Fruit fly (Drosophila melanogaster): ENCODE results near the gene CG43732.
A peak's percentile ranks its signal among the peaks of the same experiment; 100 is the strongest.

Gene CG43732

DNA sequence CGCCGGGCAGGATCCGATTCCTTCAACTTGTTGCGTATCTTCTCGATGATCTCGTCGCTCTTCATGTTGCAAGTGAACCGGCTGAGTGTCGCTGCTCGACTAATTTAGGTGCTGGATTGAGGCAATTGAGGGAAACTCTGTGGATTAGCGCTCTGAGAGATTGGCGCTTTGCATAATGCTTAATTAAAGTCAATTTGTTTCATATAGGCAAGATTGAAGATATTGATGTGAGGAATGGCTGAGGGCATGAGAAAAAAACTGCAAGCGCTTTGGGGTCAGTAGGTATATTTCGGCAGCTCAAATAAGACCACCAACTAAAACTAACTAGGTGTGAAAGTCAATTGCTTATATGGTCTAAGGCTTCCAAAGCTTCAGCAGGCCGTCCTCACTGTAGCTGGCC, 28.7 kb downstream of the CG43732 start, which contains the start of gene euc:
Gene euc (minus strand): TSS at position 101 of the 400 bp plus-strand sequence.
- no peak for TF ChIP-seq wek (GFP tag; optimal IDR thresholded peaks at IDR 0.05)
- TF ChIP-seq Ets65A (GFP tag) = peak; percentile 35

DNA sequence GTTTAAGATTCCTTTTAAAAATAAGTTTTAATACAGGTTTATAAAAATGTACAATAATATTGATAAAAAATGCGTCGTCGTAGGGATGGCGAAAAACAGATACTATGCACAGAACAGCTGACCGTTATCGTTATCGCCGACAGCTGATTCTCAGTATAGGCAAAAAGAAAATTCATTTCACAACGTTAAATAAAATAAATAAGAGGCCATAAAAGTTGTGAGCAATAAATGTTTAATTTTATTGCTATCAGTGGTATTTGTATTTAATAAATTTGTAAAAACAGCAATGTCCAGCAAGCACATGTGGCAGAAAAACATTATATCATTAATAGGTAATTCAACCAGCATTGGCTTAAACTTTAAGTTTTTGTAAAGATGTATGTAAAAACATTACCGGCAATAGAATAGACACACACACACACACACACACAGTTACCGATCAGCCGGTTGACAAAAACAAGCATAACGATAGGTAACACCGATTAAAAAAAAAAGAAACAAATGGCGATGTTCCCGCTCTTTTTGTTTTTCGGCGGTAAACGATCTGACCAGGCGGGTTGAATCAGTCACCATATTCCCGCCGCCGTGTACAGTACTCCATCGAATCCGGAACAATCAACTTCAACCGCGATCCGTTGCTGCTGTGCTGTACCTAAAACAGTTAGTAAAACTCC, 31.0 kb downstream of the CG43732 start, which contains the start of the genes dnk and Smu1:
Gene dnk (plus strand): TSS at position 133 of the 674 bp plus-strand sequence.
Gene Smu1 (minus strand): TSS at position 462 of the 674 bp plus-strand sequence.
- TF ChIP-seq CG18764 (GFP tag; optimal IDR thresholded peaks at IDR 0.05) (no peak), Fer1 (GFP tag; optimal IDR thresholded peaks at IDR 0.05) (no peak), bcd (GFP tag; optimal IDR thresholded peaks at IDR 0.05) (no peak), hkb (optimal IDR thresholded peaks at IDR 0.05) (no peak), hkb (GFP tag; IDR thresholded peaks at IDR 0.05) (no peak), CG43689 (GFP tag; IDR thresholded peaks at IDR 0.05) (no peak), CG8089 (GFP tag; optimal IDR thresholded peaks at IDR 0.05) (no peak), CG33557 (GFP tag; optimal IDR thresholded peaks at IDR 0.05) (no peak), unc-4 (GFP tag; IDR thresholded peaks at IDR 0.05; ENCODE audit: partially characterized antibody) (no peak), CG8765 (GFP tag; IDR thresholded peaks at IDR 0.05) (no peak), CG6254 (GFP tag; optimal IDR thresholded peaks at IDR 0.05) (peak; percentile 15), CG3281 (GFP tag; optimal IDR thresholded peaks at IDR 0.05) (no peak), cg (GFP tag; optimal IDR thresholded peaks at IDR 0.05) (peak; percentile 71), phol (tag; optimal IDR thresholded peaks at IDR 0.05) (peak; percentile 78), CG6683 (GFP tag; optimal IDR thresholded peaks at IDR 0.05) (no peak), CG12659 (GFP tag; optimal IDR thresholded peaks at IDR 0.05) (peak; percentile 51), zen (tag; optimal IDR thresholded peaks at IDR 0.05) (peak; percentile 14), sna (GFP tag; IDR thresholded peaks at IDR 0.05; ENCODE audit: partially characterized antibody) (0 out of 2 replicates have a peak, but pooled peaks have one; percentile 17), al (GFP tag; IDR thresholded peaks at IDR 0.05) (no peak), Opbp (GFP tag; IDR thresholded peaks at IDR 0.05; ENCODE audit: partially characterized antibody) (peak; percentile 18; the same call in 1 of the 3 replicates), Dll (GFP tag; IDR thresholded peaks at IDR 0.05; ENCODE audit: partially characterized antibody) (peak; percentile 60; the same call in 3 of the 4 replicates), HLH54F (GFP tag; optimal IDR thresholded peaks at IDR 0.05) (no peak), dati (GFP tag; IDR thresholded peaks at IDR 0.05) (no peak), exex (tag; optimal IDR thresholded peaks at IDR 0.05) (no peak), CG6813 (GFP tag; optimal IDR thresholded peaks at IDR 0.05) (no peak), CG3995 (GFP tag; optimal IDR thresholded peaks at IDR 0.05) (peak; percentile 34), CG14710 (tag; optimal IDR thresholded peaks at IDR 0.05) (peak; percentile 37), Ptx1 (GFP tag; IDR thresholded peaks at IDR 0.05) (no peak), gsb (GFP tag; IDR thresholded peaks at IDR 0.05) (no peak), CG10267 (tag; optimal IDR thresholded peaks at IDR 0.05) (peak; percentile 25), CG9437 (GFP tag; optimal IDR thresholded peaks at IDR 0.05) (peak; percentile 13), CG1233 (GFP tag; optimal IDR thresholded peaks at IDR 0.05) (no peak), CG2202 (tag; optimal IDR thresholded peaks at IDR 0.05) (no peak), CG15696 (tag; optimal IDR thresholded peaks at IDR 0.05) (no peak), bbx (GFP tag; IDR thresholded peaks at IDR 0.05; ENCODE audit: partially characterized antibody) (peak; percentile 12; the same call in 1 of the 2 replicates), CG3847 (GFP tag; IDR thresholded peaks at IDR 0.05) (no peak), dmrt99B (tag; optimal IDR thresholded peaks at IDR 0.05) (no peak), sqz (GFP tag; optimal IDR thresholded peaks at IDR 0.05) (peak; percentile 65), Max (GFP tag; optimal IDR thresholded peaks at IDR 0.05) (peak; percentile 49), YL-1 (GFP tag; optimal IDR thresholded peaks at IDR 0.05) (peak; percentile 25), CG11723 (GFP tag; optimal IDR thresholded peaks at IDR 0.05) (no peak), CG12391 (tag; optimal IDR thresholded peaks at IDR 0.05) (peak; percentile 36), CG8924 (tag; optimal IDR thresholded peaks at IDR 0.05) (peak; percentile 70), amos (GFP tag; IDR thresholded peaks at IDR 0.05; ENCODE audit: partially characterized antibody) (peak; percentile 57), CG10654 (GFP tag; optimal IDR thresholded peaks at IDR 0.05) (no peak)
